Worm (Caenorhabditis elegans) whole organism, L3 larva: ENCODE measurements around the gene sax-2.

Experiments
- R02D3.7 ChIP-seq: fragments of 150-350 bp; optimal IDR thresholded peaks from 2 replicates; lab custom pipeline; 2014; ENCODE audit warnings: missing biosample characterization, missing genetic modification characterization
- ZK546.5 ChIP-seq: sonication (generic microtip); optimal IDR thresholded peaks from 2 replicates; lab custom pipeline; 2017; ENCODE audit warnings: missing biosample characterization, missing genetic modification characterization
- aly-2 ChIP-seq: fragments of 150-350 bp; optimal IDR thresholded peaks from 2 replicates; lab custom pipeline; 2014; ENCODE audit warnings: missing biosample characterization, missing genetic modification characterization
- ceh-16 ChIP-seq: sonication (generic microtip); optimal IDR thresholded peaks from 2 replicates; lab custom pipeline; 2017; ENCODE audit warnings: missing biosample characterization, missing genetic modification characterization
- ceh-28 ChIP-seq: fragments of 150-350 bp; optimal IDR thresholded peaks from 2 replicates; lab custom pipeline; 2014; ENCODE audit warnings: missing biosample characterization, missing genetic modification reagents, missing genetic modification characterization
- ceh-82 ChIP-seq: fragments of 150-350 bp; optimal IDR thresholded peaks from 2 replicates; lab custom pipeline; 2014; ENCODE audit warnings: missing biosample characterization, missing genetic modification characterization
- ceh-9 ChIP-seq: sonication (generic microtip); optimal IDR thresholded peaks from 2 replicates; lab custom pipeline; 2018; ENCODE audit warnings: missing biosample characterization, missing genetic modification characterization
- daf-12 ChIP-seq: fragments of 150-350 bp; optimal IDR thresholded peaks from 2 replicates; lab custom pipeline; 2014; ENCODE audit warnings: missing biosample characterization, missing genetic modification reagents, missing genetic modification characterization
- egl-27 ChIP-seq: sonication (generic microtip); optimal IDR thresholded peaks from 4 replicates; lab custom pipeline; 2017; ENCODE audit warnings: missing biosample characterization, missing genetic modification reagents, missing genetic modification characterization
- egl-5 ChIP-seq: fragments of 150-350 bp; optimal IDR thresholded peaks from 2 replicates; lab custom pipeline; 2017; ENCODE audit warnings: missing biosample characterization, missing genetic modification reagents, missing genetic modification characterization, inconsistent platforms
- elt-1 ChIP-seq: fragments of 150-350 bp; optimal IDR thresholded peaks from 2 replicates; lab custom pipeline; 2014; ENCODE audit warnings: missing biosample characterization, missing genetic modification characterization
- elt-2 ChIP-seq: sonication (generic microtip); optimal IDR thresholded peaks from 2 replicates; lab custom pipeline; 2016; ENCODE audit warnings: missing genetic modification reagents, mild to moderate bottlenecking, missing genetic modification characterization, missing compliant biosample characterization
- eor-1 ChIP-seq, 2 experiments: fragments of 150-350 bp; optimal IDR thresholded peaks; 2 replicates each; lab custom pipeline; 2014 to 2018; ENCODE audit warnings: missing biosample characterization in 2 of 2, missing genetic modification characterization in 2 of 2
- fkh-2 ChIP-seq: fragments of 150-350 bp; optimal IDR thresholded peaks from 2 replicates; lab custom pipeline; 2014; ENCODE audit warnings: missing biosample characterization, missing genetic modification reagents, missing genetic modification characterization
- fos-1 ChIP-seq: fragments of 150-350 bp; optimal IDR thresholded peaks from 2 replicates; lab custom pipeline; 2014; ENCODE audit warnings: missing biosample characterization, missing genetic modification characterization
- hmg-11 ChIP-seq: sonication (generic microtip); optimal IDR thresholded peaks from 2 replicates; lab custom pipeline; 2016; ENCODE audit warnings: missing genetic modification characterization, missing compliant biosample characterization
- jun-1 ChIP-seq: fragments of 150-350 bp; optimal IDR thresholded peaks from 2 replicates; lab custom pipeline; 2014; ENCODE audit warnings: missing biosample characterization, missing genetic modification reagents, missing genetic modification characterization
- lin-15B ChIP-seq: fragments of 150-350 bp; optimal IDR thresholded peaks from 2 replicates; lab custom pipeline; 2014; ENCODE audit warnings: missing biosample characterization, missing genetic modification characterization
- lsy-12 ChIP-seq: sonication (generic microtip); optimal IDR thresholded peaks from 2 replicates; lab custom pipeline; 2016; ENCODE audit warnings: mild to moderate bottlenecking, missing genetic modification characterization, missing compliant biosample characterization
- mml-1 ChIP-seq: fragments of 150-350 bp; sonication (generic microtip); optimal IDR thresholded peaks from 3 replicates; lab custom pipeline; 2014; ENCODE audit warnings: missing biosample characterization, missing genetic modification characterization
- nfya-1 ChIP-seq: sonication (generic microtip); optimal IDR thresholded peaks from 2 replicates; lab custom pipeline; 2017; ENCODE audit warnings: missing genetic modification characterization, mild to moderate bottlenecking, missing compliant biosample characterization, antibody characterized with exemption, moderate library complexity; ENCODE audit not compliant: insufficient read depth
- nhr-12 ChIP-seq: fragments of 150-350 bp; optimal IDR thresholded peaks from 2 replicates; lab custom pipeline; 2014; ENCODE audit warnings: missing biosample characterization, missing genetic modification characterization
- nhr-23 ChIP-seq: fragments of 150-350 bp; optimal IDR thresholded peaks from 2 replicates; lab custom pipeline; 2014; ENCODE audit warnings: missing biosample characterization, missing genetic modification reagents, missing genetic modification characterization
- nhr-25 ChIP-seq: sonication (generic microtip); optimal IDR thresholded peaks from 2 replicates; lab custom pipeline; 2017; ENCODE audit warnings: missing biosample characterization, missing genetic modification characterization
- nhr-28 ChIP-seq: fragments of 150-350 bp; optimal IDR thresholded peaks from 2 replicates; lab custom pipeline; 2014; ENCODE audit warnings: missing biosample characterization, missing genetic modification characterization
- nhr-43 ChIP-seq: sonication (generic microtip); optimal IDR thresholded peaks from 2 replicates; lab custom pipeline; 2016; ENCODE audit warnings: mild to moderate bottlenecking, missing genetic modification characterization, missing compliant biosample characterization; ENCODE audit not compliant: poor library complexity, severe bottlenecking
- nhr-76 ChIP-seq: fragments of 150-350 bp; sonication (generic microtip); optimal IDR thresholded peaks from 5 replicates; lab custom pipeline; 2014; ENCODE audit warnings: missing biosample characterization, missing genetic modification characterization
- nhr-77 ChIP-seq: fragments of 150-350 bp; optimal IDR thresholded peaks from 2 replicates; lab custom pipeline; 2014; ENCODE audit warnings: missing biosample characterization, missing genetic modification characterization
- pha-4 ChIP-seq: fragments of 150-350 bp; optimal IDR thresholded peaks from 2 replicates; lab custom pipeline; 2014; ENCODE audit warnings: missing biosample characterization, missing genetic modification reagents, missing genetic modification characterization
- pqm-1 ChIP-seq: fragments of 150-350 bp; optimal IDR thresholded peaks from 2 replicates; lab custom pipeline; 2017; ENCODE audit warnings: missing biosample characterization, missing genetic modification characterization, inconsistent platforms
- sea-2 ChIP-seq: fragments of 150-350 bp; sonication (generic microtip); optimal IDR thresholded peaks from 4 replicates; lab custom pipeline; 2014; ENCODE audit warnings: missing biosample characterization, missing genetic modification reagents, missing genetic modification characterization
- skn-1 ChIP-seq: fragments of 150-350 bp; optimal IDR thresholded peaks from 2 replicates; lab custom pipeline; 2014; ENCODE audit warnings: missing biosample characterization, missing genetic modification characterization
- snpc-4 ChIP-seq: fragments of 150-350 bp; optimal IDR thresholded peaks from 2 replicates; lab custom pipeline; 2014; ENCODE audit warnings: missing biosample characterization, missing genetic modification characterization
- tbx-2 ChIP-seq: sonication (generic microtip); optimal IDR thresholded peaks from 2 replicates; lab custom pipeline; 2016; ENCODE audit warnings: mild to moderate bottlenecking, missing genetic modification characterization, missing compliant biosample characterization
- zag-1 ChIP-seq: fragments of 150-350 bp; optimal IDR thresholded peaks from 2 replicates; lab custom pipeline; 2014; ENCODE audit warnings: missing biosample characterization, missing genetic modification characterization
- ztf-4 ChIP-seq: fragments of 150-350 bp; optimal IDR thresholded peaks from 2 replicates; lab custom pipeline; 2014; ENCODE audit warnings: missing biosample characterization, missing genetic modification characterization

The sax-2 gene

ce11 chrIII:5106893-5107471, 2.5 kb upstream of the sax-2 start, which contains the start of gene dpy-17:
Gene dpy-17, plus strand, starts transcription at chrIII:5107330.
- TF ChIP-seq ceh-16 (tag; lab: Kevin White, UChicago) (no peak), nhr-28 (no peak), fkh-2 (tag; lab: Kevin White, UChicago) (no peak), sea-2 (GFP tag; lab: Kevin White, UChicago) (no peak), elt-1 (tag; lab: Kevin White, UChicago) (no peak), nhr-12 (tag; lab: Kevin White, UChicago) (no peak), daf-12 (tag; lab: Kevin White, UChicago) (no peak), snpc-4 (tag; lab: Kevin White, UChicago) (no peak), egl-27 (no peak), nhr-77 (tag; lab: Kevin White, UChicago) (no peak), ceh-82 (tag; lab: Kevin White, UChicago) (no peak), ZK546.5 (tag; lab: Kevin White, UChicago) (no peak), nhr-43 (tag; lab: Kevin White, UChicago) (no peak), eor-1 (tag; optimal IDR thresholded peaks at IDR 0.05; lab: Kevin White, UChicago) (no peak), nhr-23 (tag; lab: Kevin White, UChicago) (no peak)

ce11 chrIII:5107959-5108358, 1.5 kb upstream of the sax-2 start:
- TF ChIP-seq tbx-2 (tag; lab: Kevin White, UChicago) (no peak), skn-1 (tag; lab: Kevin White, UChicago) (no peak), lin-15B (tag; lab: Kevin White, UChicago) (no peak), nhr-76 (tag; lab: Kevin White, UChicago) (no peak), R02D3.7 (no peak), nhr-12 (tag; lab: Kevin White, UChicago) (no peak), pqm-1 (tag; lab: Kevin White, UChicago) (no peak), snpc-4 (tag; lab: Kevin White, UChicago) (no peak)
- TF ChIP-seq, all 47 proteins: peak for 0

ce11 chrIII:5108746-5109145, 755 bp upstream of the sax-2 start:
- peak; percentile 77 for TF ChIP-seq nfya-1 (tag; lab: Kevin White, UChicago)
- TF ChIP-seq egl-5 (tag; lab: Kevin White, UChicago) = peak; percentile 54
- peak; percentile 21 for TF ChIP-seq nhr-43 (tag; lab: Kevin White, UChicago)
- peak; percentile 30 for TF ChIP-seq elt-2 (tag; lab: Kevin White, UChicago)
- TF ChIP-seq ceh-28 (tag; lab: Kevin White, UChicago) = peak; percentile 50
- no peak for TF ChIP-seq ztf-4 (tag; lab: Kevin White, UChicago)
- TF ChIP-seq hmg-11 (tag; lab: Kevin White, UChicago) = no peak
- peak; percentile 86 for TF ChIP-seq lin-15B (tag; lab: Kevin White, UChicago)
- TF ChIP-seq lsy-12 = no peak
- TF ChIP-seq eor-1 (tag; optimal IDR thresholded peaks at IDR 0.05; lab: Kevin White, UChicago) = no peak
- peak; percentile 71 for TF ChIP-seq pha-4 (tag; lab: Kevin White, UChicago)
- no peak for TF ChIP-seq nhr-23 (tag; lab: Kevin White, UChicago)
- no peak for TF ChIP-seq jun-1
- no peak for TF ChIP-seq ceh-16 (tag; lab: Kevin White, UChicago)
- TF ChIP-seq nhr-77 (tag; lab: Kevin White, UChicago) = no peak
- peak; percentile 40 for TF ChIP-seq pqm-1 (tag; lab: Kevin White, UChicago)
- no peak for TF ChIP-seq zag-1 (tag; lab: Kevin White, UChicago)
- no peak for TF ChIP-seq ceh-82 (tag; lab: Kevin White, UChicago)
- no peak for TF ChIP-seq ceh-9 (tag; lab: Kevin White, UChicago)
- TF ChIP-seq nhr-25 (tag; lab: Kevin White, UChicago) = peak; percentile 65
- TF ChIP-seq skn-1 (tag; lab: Kevin White, UChicago) = peak; percentile 25

- TF ChIP-seq nfya-1 (tag; lab: Kevin White, UChicago) = no peak
- no peak for TF ChIP-seq daf-12 (tag; lab: Kevin White, UChicago)
- no peak for TF ChIP-seq mml-1 (tag; lab: Kevin White, UChicago)
- TF ChIP-seq snpc-4 (tag; lab: Kevin White, UChicago) = no peak
- TF ChIP-seq nhr-12 (tag; lab: Kevin White, UChicago) = no peak
- no peak for TF ChIP-seq nhr-76 (tag; lab: Kevin White, UChicago)
- TF ChIP-seq ceh-82 (tag; lab: Kevin White, UChicago) = no peak
- no peak for TF ChIP-seq eor-1 (tag; optimal IDR thresholded peaks at IDR 0.05; lab: Kevin White, UChicago)
- TF ChIP-seq nhr-28 = no peak
- TF ChIP-seq fos-1 (tag; lab: Kevin White, UChicago) = no peak
- no peak for TF ChIP-seq aly-2
- no peak for TF ChIP-seq sea-2 (GFP tag; lab: Kevin White, UChicago)
- TF ChIP-seq nhr-77 (tag; lab: Kevin White, UChicago) = no peak
- no peak for TF ChIP-seq skn-1 (tag; lab: Kevin White, UChicago)
Measured at ce11 chrIII:5112399-5112798, 2.9 kb downstream of the sax-2 start.
